Fruit fly (Drosophila melanogaster) whole organism, prepupa: ENCODE data around the gene brm.

ENCODE experiments used
- Blimp-1 ChIP-seq: fragments of 200-800 bp; sonication (Bioruptor generic); optimal IDR thresholded peaks from 3 replicates; lab custom pipeline; 2017; ENCODE audit warnings: missing biosample characterization, missing genetic modification characterization, mild to moderate bottlenecking, moderate library complexity, missing genetic modification reagents
- CG10631 ChIP-seq: fragments of 200-800 bp; sonication (Bioruptor generic); optimal IDR thresholded peaks from 2 replicates; lab custom pipeline; 2016; ENCODE audit warnings: missing biosample characterization, missing genetic modification characterization
- CG11762 ChIP-seq: fragments of 200-800 bp; sonication (Bioruptor generic); optimal IDR thresholded peaks from 3 replicates; lab custom pipeline; 2016; ENCODE audit warnings: missing biosample characterization, missing genetic modification characterization; ENCODE audit not compliant: insufficient read depth
- CG15336 ChIP-seq: fragments of 200-800 bp; sonication (Bioruptor generic); IDR thresholded peaks from 2 replicates; pipeline ENCODE4 v1.3.6; 2022; ENCODE audit warnings: missing biosample characterization, missing genetic modification characterization
- CG16779 ChIP-seq: fragments of 200-800 bp; sonication (Bioruptor generic); optimal IDR thresholded peaks from 3 replicates; lab custom pipeline; 2017; ENCODE audit warnings: missing biosample characterization, mild to moderate bottlenecking, missing genetic modification characterization
- CG3032 ChIP-seq: fragments of 200-800 bp; optimal IDR thresholded peaks from 2 replicates; lab custom pipeline; 2019; ENCODE audit warnings: missing biosample characterization, mild to moderate bottlenecking, missing genetic modification characterization, moderate library complexity
- CG31627 ChIP-seq: fragments of 200-800 bp; sonication (Bioruptor generic); optimal IDR thresholded peaks from 3 replicates; lab custom pipeline; 2016; ENCODE audit warnings: missing biosample characterization, missing genetic modification characterization
- CG32006 ChIP-seq: fragments of 200-800 bp; sonication (Bioruptor generic); optimal IDR thresholded peaks from 3 replicates; lab custom pipeline; 2017; ENCODE audit warnings: missing biosample characterization, mild to moderate bottlenecking, missing genetic modification characterization
- CG6276 ChIP-seq: fragments of 200-800 bp; sonication (Bioruptor generic); optimal IDR thresholded peaks from 2 replicates; lab custom pipeline; 2017; ENCODE audit warnings: missing biosample characterization, mild to moderate bottlenecking, missing genetic modification characterization
- CG7368 ChIP-seq: fragments of 200-800 bp; sonication (Bioruptor generic); optimal IDR thresholded peaks from 3 replicates; lab custom pipeline; 2016; ENCODE audit warnings: missing biosample characterization, missing genetic modification characterization
- CG8319 ChIP-seq: fragments of 200-800 bp; sonication (Bioruptor generic); optimal IDR thresholded peaks from 3 replicates; lab custom pipeline; 2016; ENCODE audit warnings: missing biosample characterization, missing genetic modification characterization
- Eip75B ChIP-seq: fragments of 200-800 bp; sonication (Bioruptor generic); optimal IDR thresholded peaks from 3 replicates; lab custom pipeline; 2016; ENCODE audit warnings: missing biosample characterization, missing genetic modification characterization
- Eip78C ChIP-seq: fragments of 200-800 bp; sonication (Bioruptor generic); peaks from one replicate; lab custom pipeline; 2016; ENCODE audit warnings: missing biosample characterization, missing genetic modification characterization
- Eip93F ChIP-seq: fragments of 200-800 bp; sonication (Bioruptor generic); optimal IDR thresholded peaks from 2 replicates; lab custom pipeline; 2016; ENCODE audit warnings: missing biosample characterization, mild to moderate bottlenecking, missing genetic modification characterization
- Ets21C ChIP-seq: fragments of 200-800 bp; sonication (Bioruptor generic); optimal IDR thresholded peaks from 3 replicates; lab custom pipeline; 2016; ENCODE audit warnings: missing biosample characterization, missing genetic modification characterization
- Ets96B ChIP-seq: fragments of 200-800 bp; optimal IDR thresholded peaks from 2 replicates; lab custom pipeline; 2019; ENCODE audit warnings: missing biosample characterization, mild to moderate bottlenecking, missing genetic modification characterization, moderate library complexity
- Gug ChIP-seq: fragments of 200-800 bp; sonication (Bioruptor generic); IDR thresholded peaks from 2 replicates; pipeline ENCODE4 v1.3.6; 2022; ENCODE audit warnings: missing biosample characterization, missing genetic modification characterization
- Lpt ChIP-seq: fragments of 200-800 bp; sonication (Bioruptor generic); optimal IDR thresholded peaks from 3 replicates; lab custom pipeline; 2016; ENCODE audit warnings: missing biosample characterization, missing genetic modification characterization
- Met ChIP-seq: fragments of 200-800 bp; sonication (Bioruptor generic); optimal IDR thresholded peaks from 3 replicates; lab custom pipeline; 2016; ENCODE audit warnings: missing biosample characterization, missing genetic modification characterization
- Sox14 ChIP-seq: fragments of 200-800 bp; sonication (Bioruptor generic); optimal IDR thresholded peaks from 3 replicates; lab custom pipeline; 2016; ENCODE audit warnings: missing biosample characterization, missing genetic modification characterization
- cyc ChIP-seq: fragments of 200-800 bp; sonication (Bioruptor generic); optimal IDR thresholded peaks from 3 replicates; lab custom pipeline; 2016; ENCODE audit warnings: missing biosample characterization, missing genetic modification characterization
- dac ChIP-seq: fragments of 200-800 bp; sonication (Bioruptor generic); optimal IDR thresholded peaks from 2 replicates; lab custom pipeline; 2017; ENCODE audit warnings: missing biosample characterization, mild to moderate bottlenecking, missing genetic modification characterization
- esn ChIP-seq: fragments of 200-800 bp; sonication (Bioruptor generic); optimal IDR thresholded peaks from 2 replicates; lab custom pipeline; 2016; ENCODE audit warnings: missing biosample characterization, mild to moderate bottlenecking, missing genetic modification characterization, moderate library complexity
- fd59A ChIP-seq: fragments of 200-800 bp; sonication (Bioruptor generic); optimal IDR thresholded peaks from 2 replicates; lab custom pipeline; 2017; ENCODE audit warnings: missing biosample characterization, mild to moderate bottlenecking, missing genetic modification characterization, missing genetic modification reagents
- fd85E ChIP-seq: fragments of 200-800 bp; sonication (Bioruptor generic); optimal IDR thresholded peaks from 3 replicates; lab custom pipeline; 2016; ENCODE audit warnings: missing biosample characterization, missing genetic modification characterization
- fkh ChIP-seq: fragments of 200-800 bp; sonication (Bioruptor generic); optimal IDR thresholded peaks from 3 replicates; lab custom pipeline; 2017; ENCODE audit warnings: missing biosample characterization, mild to moderate bottlenecking, missing genetic modification characterization, moderate library complexity
- salr ChIP-seq, 2 experiments: fragments of 200-800 bp; sonication (Bioruptor generic); optimal IDR thresholded peaks; 3 replicates each; lab custom pipeline; 2016 to 2018; ENCODE audit warnings: missing biosample characterization in 2 of 2, missing genetic modification characterization in 2 of 2, mild to moderate bottlenecking in 1 of 2
- ss ChIP-seq, 2 experiments: fragments of 200-800 bp; sonication (Bioruptor generic); optimal IDR thresholded peaks; 2 replicates in 1 of 2; 3 replicates in 1 of 2; lab custom pipeline; 2017 to 2018; ENCODE audit warnings: mild to moderate bottlenecking in 2 of 2, missing biosample characterization in 2 of 2, missing genetic modification characterization in 2 of 2, moderate library complexity in 1 of 2
- svp ChIP-seq: fragments of 200-800 bp; sonication (Bioruptor generic); peaks from one replicate; lab custom pipeline; 2016; ENCODE audit warnings: missing biosample characterization, missing genetic modification characterization
- vri ChIP-seq: fragments of 200-800 bp; sonication (Bioruptor generic); optimal IDR thresholded peaks from 3 replicates; lab custom pipeline; 2016; ENCODE audit warnings: missing biosample characterization, mild to moderate bottlenecking, missing genetic modification characterization

Gene brm

dm6 chr3L:15977565-15977964, 5.1 kb downstream of the brm start (continued):
- TF ChIP-seq CG6276 = peak; percentile 46
- peak; percentile 90 for TF ChIP-seq vri
- TF ChIP-seq Met = no peak
- no peak for TF ChIP-seq ss (GFP tag; optimal IDR thresholded peaks at IDR 0.05; lab: Kevin White, UChicago)
- TF ChIP-seq fd59A = no peak
- no peak for TF ChIP-seq dac (GFP tag; lab: Kevin White, UChicago)
- TF ChIP-seq Ets21C (GFP tag; lab: Kevin White, UChicago) = peak; percentile 16

- no peak for TF ChIP-seq CG8319
- no peak for TF ChIP-seq Eip93F (GFP tag; lab: Kevin White, UChicago)
- TF ChIP-seq CG16779 = peak; percentile 6
- TF ChIP-seq CG11762 (GFP tag; lab: Kevin White, UChicago) = no peak
- peak; percentile 14 for TF ChIP-seq Eip78C (GFP tag; lab: Kevin White, UChicago)
Observed at dm6 chr3L:15976758-15977157, 5.9 kb downstream of the brm start, which contains the start of gene CG17029. TSS of gene CG17029 (plus strand) at chr3L:15976870.

dm6 chr3L:15975068-15975467, 7.6 kb downstream of the brm start, which contains the start of gene CG17026:
TSS of gene CG17026 (plus strand) at chr3L:15975368.
- TF ChIP-seq Sox14 (GFP tag; lab: Kevin White, UChicago) = no peak
- TF ChIP-seq CG15336 = no peak
- no peak for TF ChIP-seq Gug (GFP tag; lab: Robert Waterston, UW)
- no peak for TF ChIP-seq fd85E (GFP tag; lab: Kevin White, UChicago)

- TF ChIP-seq vri = no peak
- TF ChIP-seq Gug (GFP tag; lab: Robert Waterston, UW) = no peak
- TF ChIP-seq fd85E (GFP tag; lab: Kevin White, UChicago) = no peak
- no peak for TF ChIP-seq CG7368
- TF ChIP-seq CG15336 = no peak
- TF ChIP-seq salr (GFP tag; optimal IDR thresholded peaks at IDR 0.05; lab: Kevin White, UChicago) = no peak
- no peak for TF ChIP-seq Blimp-1
- no peak for TF ChIP-seq Eip93F (GFP tag; lab: Kevin White, UChicago)
- no peak for TF ChIP-seq dac (GFP tag; lab: Kevin White, UChicago)
Observed at dm6 chr3L:15974166-15974565, 8.5 kb downstream of the brm start.

dm6 chr3L:15968686-15969085, 14.0 kb downstream of the brm start:
- TF ChIP-seq Lpt = no peak
- no peak for TF ChIP-seq cyc
- no peak for TF ChIP-seq CG31627 (GFP tag; lab: Kevin White, UChicago)
- no peak for TF ChIP-seq Ets96B (tag; lab: Kevin White, UChicago)
- no peak for TF ChIP-seq Met
- TF ChIP-seq fkh (GFP tag; lab: Kevin White, UChicago) = no peak
- no peak for TF ChIP-seq CG10631 (GFP tag; lab: Kevin White, UChicago)
- peak; percentile 93 for TF ChIP-seq svp

dm6 chr3L:15967588-15968500, 14.8 kb downstream of the brm start, which contains the start of the genes Brr2 and CG10516:
TSS of gene Brr2 (minus strand) at chr3L:15967872.
TSS of gene CG10516 (plus strand) at chr3L:15968204.
- TF ChIP-seq Eip75B = no peak
- peak; percentile 54 for TF ChIP-seq Sox14 (GFP tag; lab: Kevin White, UChicago)
- TF ChIP-seq ss (GFP tag; optimal IDR thresholded peaks at IDR 0.05; lab: Kevin White, UChicago) = peak in 1 of 2 experiments; percentile 37
- TF ChIP-seq CG8319 = peak; percentile 28
- no peak for TF ChIP-seq Ets21C (GFP tag; lab: Kevin White, UChicago)
- TF ChIP-seq esn (GFP tag; lab: Kevin White, UChicago) = peak; percentile 33
- TF ChIP-seq CG32006 (GFP tag; lab: Kevin White, UChicago) = no peak
- TF ChIP-seq CG3032 (tag; lab: Kevin White, UChicago) = peak; percentile 29
- no peak for TF ChIP-seq Eip78C (GFP tag; lab: Kevin White, UChicago)
- peak; percentile 31 for TF ChIP-seq CG31627 (GFP tag; lab: Kevin White, UChicago)
- peak; percentile 98 for TF ChIP-seq fkh (GFP tag; lab: Kevin White, UChicago)
- TF ChIP-seq, all 60 proteins: peak for 7
